Worm (Caenorhabditis elegans): ENCODE measurements around the gene aos-1.

aos-1 gene

ce11 chrV:10105412-10105811 is 24.7 kb downstream of the aos-1 start, which contains the start of gene C08B6.2:
TSS of gene C08B6.2 (plus strand) at chrV:10105712.
- TF ChIP-seq ctbp-1 (GFP tag; IDR thresholded peaks at IDR 0.05) (no peak), aha-1 (tag) (peak; percentile 44), duxl-1 (tag; optimal IDR thresholded peaks at IDR 0.05; ENCODE audit: poor library complexity) (no peak), nhr-76 (tag; optimal IDR thresholded peaks at IDR 0.05) (no peak), F26F4.8 (GFP tag; conservative IDR thresholded peaks at IDR 0.05) (no peak), lsy-2 (tag; optimal IDR thresholded peaks at IDR 0.05) (no peak)

- TF ChIP-seq daf-16 (GFP tag; optimal IDR thresholded peaks at IDR 0.05) (no peak), daf-16 (tag; optimal IDR thresholded peaks at IDR 0.05) (peak; percentile 91), F49E8.2 (tag; optimal IDR thresholded peaks at IDR 0.05; ENCODE audit: borderline replicate concordance) (no peak), hlh-11 (tag; optimal IDR thresholded peaks at IDR 0.05) (peak; percentile 50), zfp-3 (GFP tag; conservative IDR thresholded peaks at IDR 0.05) (no peak), dve-1 (tag; optimal IDR thresholded peaks at IDR 0.05; ENCODE audit: insufficient read depth) (peak; percentile 70), pqm-1 (tag; optimal IDR thresholded peaks at IDR 0.05) (peak; percentile 74), nhr-77 (tag; optimal IDR thresholded peaks at IDR 0.05) (peak; percentile 61), dmd-6 (GFP tag; IDR thresholded peaks at IDR 0.05) (peak; percentile 78), ZK546.5 (tag; optimal IDR thresholded peaks at IDR 0.05) (no peak), php-3 (GFP tag; IDR thresholded peaks at IDR 0.05) (peak; percentile 60; the same call in 1 of the 2 replicates), nhr-10 (tag; optimal IDR thresholded peaks at IDR 0.05) (no peak), nhr-102 (tag; optimal IDR thresholded peaks at IDR 0.05) (peak; percentile 7), nhr-28 (tag; optimal IDR thresholded peaks at IDR 0.05) (peak; percentile 65), lin-38 (GFP tag; IDR thresholded peaks at IDR 0.05) (no peak)
Observed at ce11 chrV:10104785-10105310, 25.2 kb downstream of the aos-1 start, which contains the start of gene ugt-17. TSS of gene ugt-17 (minus strand) at chrV:10104964.

- TF ChIP-seq pqm-1 (tag; optimal IDR thresholded peaks at IDR 0.05) (peak; percentile 34), duxl-1 (tag; optimal IDR thresholded peaks at IDR 0.05; ENCODE audit: poor library complexity) (no peak), dve-1 (tag; optimal IDR thresholded peaks at IDR 0.05; ENCODE audit: insufficient read depth) (peak; percentile 29), hlh-11 (tag; optimal IDR thresholded peaks at IDR 0.05) (no peak), daf-12 (tag; optimal IDR thresholded peaks at IDR 0.05) (no peak), mep-1 (tag; optimal IDR thresholded peaks at IDR 0.05) (peak; percentile 38), ceh-20 (GFP tag; IDR thresholded peaks at IDR 0.05) (no peak), ztf-7 (tag; optimal IDR thresholded peaks at IDR 0.05) (peak; percentile 80), dmd-6 (GFP tag; IDR thresholded peaks at IDR 0.05) (0 out of 2 replicates have a peak, but pooled peaks have one; percentile 23), ceh-32 (tag; optimal IDR thresholded peaks at IDR 0.05; ENCODE audit: poor library complexity) (no peak), daf-16 (GFP tag; optimal IDR thresholded peaks at IDR 0.05) (no peak), daf-16 (tag; optimal IDR thresholded peaks at IDR 0.05) (peak; percentile 48), dpl-1 (GFP tag; optimal IDR thresholded peaks at IDR 0.05) (no peak), aha-1 (tag) (peak; percentile 87)
Observed at ce11 chrV:10103811-10104210, 26.3 kb downstream of the aos-1 start.

DNA sequence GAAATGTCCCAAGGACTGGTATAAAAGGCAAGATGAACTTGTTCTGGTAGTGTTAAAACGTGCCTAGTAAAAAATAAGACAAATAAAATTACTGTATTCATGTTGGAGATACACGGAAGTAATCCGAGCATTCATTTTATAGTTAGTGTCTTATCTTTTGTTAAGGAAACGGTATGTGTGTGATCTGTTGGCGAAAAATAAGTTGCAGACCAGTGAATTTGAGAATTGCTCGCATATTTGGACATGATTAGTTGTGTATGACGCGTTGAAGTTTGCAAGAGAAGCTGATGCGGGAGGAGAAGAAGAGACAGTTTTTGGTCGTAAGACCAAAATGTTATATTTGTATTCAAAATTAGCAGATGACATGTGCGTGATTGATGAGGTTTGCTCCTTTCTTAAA is 28.2 kb downstream of the aos-1 start, which contains the start of gene C08B6.14:
TSS of gene C08B6.14 (minus strand) at position 101 of the 400 bp plus-strand sequence.
- no peak for TF ChIP-seq dve-1 (tag; optimal IDR thresholded peaks at IDR 0.05; ENCODE audit: insufficient read depth)
- TF ChIP-seq pqm-1 (tag; optimal IDR thresholded peaks at IDR 0.05): no peak
- TF ChIP-seq F26F4.8 (GFP tag; conservative IDR thresholded peaks at IDR 0.05): 0 out of 2 replicates have a peak, but pooled peaks have one; percentile 24
- no peak for TF ChIP-seq nhr-28 (tag; optimal IDR thresholded peaks at IDR 0.05)
- TF ChIP-seq spr-3 (GFP tag; optimal IDR thresholded peaks at IDR 0.05): no peak

ce11 chrV:10098429-10098828 is 31.7 kb downstream of the aos-1 start, which contains the start of gene ugt-47:
TSS of gene ugt-47 (minus strand) at chrV:10098597.
- TF ChIP-seq dmd-6 (GFP tag; IDR thresholded peaks at IDR 0.05): peak; percentile 82
- TF ChIP-seq unc-62 (GFP tag; optimal IDR thresholded peaks at IDR 0.05 in 1 of 2): peak in 1 of 2 experiments; percentile 14
- TF ChIP-seq unc-62 (tag; optimal IDR thresholded peaks at IDR 0.05): no peak
- no peak for TF ChIP-seq Y105C5A.15 (GFP tag; IDR thresholded peaks at IDR 0.05)
- TF ChIP-seq mep-1 (tag; optimal IDR thresholded peaks at IDR 0.05): no peak
- peak; percentile 51 for TF ChIP-seq hlh-11 (tag; optimal IDR thresholded peaks at IDR 0.05)
- TF ChIP-seq snpc-1.2 (GFP tag; IDR thresholded peaks at IDR 0.05): no peak
- TF ChIP-seq nhr-28 (tag; optimal IDR thresholded peaks at IDR 0.05): peak; percentile 78
- peak; percentile 56 for TF ChIP-seq dve-1 (tag; optimal IDR thresholded peaks at IDR 0.05; ENCODE audit: insufficient read depth)
- TF ChIP-seq php-3 (GFP tag; IDR thresholded peaks at IDR 0.05): 0 out of 2 replicates have a peak, but pooled peaks have one; percentile 21
- no peak for TF ChIP-seq lin-13 (GFP tag; optimal IDR thresholded peaks at IDR 0.05)
- TF ChIP-seq nhr-48 (tag; optimal IDR thresholded peaks at IDR 0.05): peak; percentile 48
- peak in 1 of 2 experiments; percentile 21 for TF ChIP-seq daf-16 (GFP tag; optimal IDR thresholded peaks at IDR 0.05)
- peak; percentile 58 for TF ChIP-seq daf-16 (tag; optimal IDR thresholded peaks at IDR 0.05)

All from whole organism, L4 larva.